Fruit fly (Drosophila melanogaster): ENCODE results near the gene Pez.
A peak's percentile ranks its signal among the peaks of the same experiment; 100 is the strongest.

Pez gene

DNA sequence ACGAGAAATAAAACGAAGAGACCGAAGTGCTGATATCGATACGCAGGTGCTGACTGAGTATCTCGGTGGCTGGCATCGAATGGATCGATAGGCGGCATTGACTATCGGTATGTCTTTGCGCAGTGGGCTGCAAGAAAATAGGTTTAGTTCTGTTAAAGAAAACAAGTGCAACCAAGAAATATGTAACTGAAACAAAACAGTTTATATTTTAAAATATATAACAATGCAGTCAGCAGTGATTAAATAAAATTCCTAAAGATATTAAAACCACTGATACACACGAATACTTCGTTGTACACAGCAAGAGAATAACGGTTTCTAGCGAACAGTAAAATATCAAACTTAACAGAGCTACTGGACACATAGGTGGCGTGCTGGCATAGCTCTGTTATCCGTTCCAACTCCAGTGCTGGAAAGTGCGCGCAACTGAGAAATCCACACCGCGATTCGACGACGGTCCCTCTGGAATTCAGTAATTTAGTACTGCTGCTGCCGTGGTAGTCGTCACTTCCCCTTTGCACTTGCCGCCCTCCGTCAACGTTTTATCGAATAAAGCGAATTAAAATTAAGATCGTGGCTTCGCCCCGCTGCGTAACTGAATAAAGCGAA is at the start of gene Pez, which contains the start of gene Cpr:
TSS of gene Pez (minus strand) at position 305 of the 609 bp plus-strand sequence.
TSS of gene Cpr (plus strand) at position 470 of the 609 bp plus-strand sequence.
- no peak for TF ChIP-seq noc (tag; optimal IDR thresholded peaks at IDR 0.05)

DNA sequence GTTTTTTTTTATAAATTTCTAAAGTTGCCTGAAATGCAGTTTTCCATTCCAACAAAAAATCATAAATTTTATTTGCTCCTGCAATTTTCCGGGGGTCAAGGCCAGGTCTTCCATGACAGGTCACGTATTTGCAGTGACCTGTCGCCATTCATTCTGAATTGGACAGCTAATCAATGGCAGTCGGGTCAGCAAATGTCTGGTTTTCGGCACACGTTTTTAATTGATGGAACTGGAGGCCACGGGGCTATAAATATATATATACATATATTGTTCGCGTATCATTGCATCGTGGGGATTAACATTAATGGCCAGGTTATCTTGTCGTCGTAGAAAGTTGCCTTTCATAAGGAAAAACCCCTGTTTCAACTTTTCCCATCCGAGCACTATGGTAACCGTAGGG is 48.6 kb upstream of the Pez start:
- no peak for TF ChIP-seq noc (tag; optimal IDR thresholded peaks at IDR 0.05)

DNA sequence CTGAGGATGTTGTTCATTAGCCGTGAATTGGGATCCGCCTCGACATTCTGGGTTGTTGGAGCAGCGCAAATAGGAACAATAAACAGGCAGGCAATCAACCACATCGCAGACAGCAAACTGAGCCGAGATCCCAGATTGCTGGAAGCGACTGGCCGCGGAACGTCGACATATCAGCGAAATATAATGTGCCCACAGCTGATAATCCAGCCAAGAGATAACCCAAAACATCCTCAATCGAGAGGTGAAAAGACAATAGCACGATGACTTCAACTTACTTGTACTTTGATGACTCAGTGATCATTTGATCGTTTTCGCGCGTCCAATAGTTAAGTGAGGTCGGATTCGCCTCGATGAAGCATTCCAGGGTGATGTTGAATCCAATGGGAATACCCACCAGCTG is 46.9 kb upstream of the Pez start, which contains the start of gene Nepl6:
TSS of gene Nepl6 (minus strand) at position 104 of the 400 bp plus-strand sequence.
- no peak for TF ChIP-seq noc (tag; optimal IDR thresholded peaks at IDR 0.05)

DNA sequence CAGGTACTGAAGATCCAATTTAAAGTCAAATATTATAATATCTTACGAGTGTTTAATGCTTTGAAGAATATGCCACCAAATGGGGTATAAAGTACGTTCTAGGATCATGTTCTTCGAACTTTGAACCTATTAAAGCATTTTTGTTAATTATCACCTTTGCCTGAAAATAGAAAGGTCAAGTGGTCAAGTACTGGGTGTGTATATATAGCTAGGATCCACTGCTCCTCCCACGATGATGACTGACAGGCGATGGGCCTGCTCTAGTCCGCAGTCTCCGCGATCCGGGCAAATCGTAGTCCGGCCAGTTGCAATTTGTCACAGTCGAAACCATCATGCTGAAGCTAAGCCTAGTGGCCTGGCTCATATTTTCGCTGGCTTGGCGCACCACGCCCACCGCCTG is 42.5 kb upstream of the Pez start, which contains the start of gene Nepl5:
TSS of gene Nepl5 (plus strand) at position 301 of the 400 bp plus-strand sequence.
- no peak for TF ChIP-seq noc (tag; optimal IDR thresholded peaks at IDR 0.05)

DNA sequence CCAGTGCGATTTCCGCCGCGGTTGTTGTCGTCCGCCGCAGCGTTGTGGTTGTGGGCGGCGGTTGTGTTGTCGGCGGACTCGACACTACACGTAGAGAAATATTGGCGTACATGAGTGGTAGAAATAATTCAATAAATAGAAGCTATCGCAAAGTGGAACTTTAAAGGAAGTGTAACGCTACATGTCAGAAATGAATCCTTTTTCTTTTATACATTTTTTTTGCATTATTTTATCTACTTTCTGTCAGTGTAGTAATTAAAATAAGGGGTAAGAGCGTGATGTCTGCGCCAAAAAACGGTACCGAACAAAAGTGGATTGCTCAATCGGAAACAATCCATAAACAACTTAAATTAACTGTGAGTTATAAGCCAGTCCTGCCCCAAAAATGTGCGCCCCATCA is 40.7 kb upstream of the Pez start:
- TF ChIP-seq noc (tag; optimal IDR thresholded peaks at IDR 0.05), result no peak

DNA sequence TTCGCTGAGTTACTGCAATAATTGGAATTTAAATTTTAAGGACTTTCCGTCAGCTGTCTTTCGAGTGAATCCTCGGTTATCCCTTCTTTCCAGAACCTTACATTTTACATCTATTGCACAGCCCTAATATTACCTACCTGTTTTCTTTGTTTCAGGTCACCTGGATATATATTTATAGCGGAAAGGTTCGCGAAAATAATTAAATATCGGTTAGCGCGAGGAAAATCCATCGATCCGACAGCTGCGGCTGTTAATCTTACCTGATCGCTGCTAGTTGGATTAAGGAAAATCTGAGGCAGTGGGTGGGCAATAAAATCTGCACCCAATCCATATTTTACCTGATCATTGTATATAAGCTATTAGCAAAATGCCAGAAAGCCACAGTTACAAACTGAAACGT is 34.7 kb upstream of the Pez start:
- no peak for TF ChIP-seq noc (tag; optimal IDR thresholded peaks at IDR 0.05)

DNA sequence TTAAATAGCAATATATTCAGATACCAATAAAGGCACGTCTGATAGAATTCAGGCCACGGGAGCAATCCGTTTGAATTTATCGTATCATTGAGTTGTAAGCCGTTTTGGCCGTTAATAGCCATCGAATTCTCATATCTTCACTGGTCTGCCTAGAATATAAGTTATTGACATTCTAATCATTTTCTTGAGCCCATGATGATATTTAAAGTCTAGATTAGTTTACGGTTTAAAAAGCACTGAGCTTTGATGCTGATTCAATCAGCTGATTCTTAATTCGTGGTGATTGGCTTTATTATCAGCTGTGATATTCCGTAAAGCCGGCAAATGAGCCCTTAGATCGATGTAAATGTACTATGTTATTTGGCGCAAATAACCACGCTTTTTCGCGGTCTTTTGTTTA is 33.6 kb upstream of the Pez start, which contains the start of gene slam:
TSS of gene slam (plus strand) at position 301 of the 400 bp plus-strand sequence.
- no peak for TF ChIP-seq noc (tag; optimal IDR thresholded peaks at IDR 0.05)

DNA sequence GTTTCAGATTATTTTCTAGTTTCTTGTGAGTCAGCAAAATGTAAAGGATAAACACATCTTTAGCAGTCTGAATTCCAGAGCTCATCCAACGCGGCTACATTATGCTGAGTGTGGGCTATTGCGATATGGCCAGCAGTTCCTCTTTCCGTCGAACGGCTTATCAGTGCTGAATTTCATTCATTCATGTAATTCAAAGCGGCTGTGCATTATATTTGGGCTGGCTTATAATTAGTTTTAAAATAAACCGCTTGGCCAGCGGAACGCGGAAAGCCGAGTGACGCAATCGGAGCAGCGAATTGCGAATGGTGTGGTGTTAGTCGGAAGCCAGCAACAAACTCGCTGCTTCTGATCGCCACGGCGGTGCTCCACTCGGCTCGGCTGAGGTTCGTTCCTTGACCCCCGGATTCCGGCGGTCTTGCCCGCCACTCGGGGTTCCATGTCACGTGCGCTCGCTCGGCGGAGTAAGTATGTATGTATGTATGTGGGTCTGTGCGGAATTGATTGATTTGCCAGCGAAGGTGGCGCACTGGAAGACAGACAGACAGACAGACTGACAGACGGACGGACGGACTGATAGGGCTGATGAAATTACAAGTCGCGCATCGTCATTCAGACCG is 32.7 kb upstream of the Pez start:
- TF ChIP-seq noc (tag; optimal IDR thresholded peaks at IDR 0.05), result no peak

DNA sequence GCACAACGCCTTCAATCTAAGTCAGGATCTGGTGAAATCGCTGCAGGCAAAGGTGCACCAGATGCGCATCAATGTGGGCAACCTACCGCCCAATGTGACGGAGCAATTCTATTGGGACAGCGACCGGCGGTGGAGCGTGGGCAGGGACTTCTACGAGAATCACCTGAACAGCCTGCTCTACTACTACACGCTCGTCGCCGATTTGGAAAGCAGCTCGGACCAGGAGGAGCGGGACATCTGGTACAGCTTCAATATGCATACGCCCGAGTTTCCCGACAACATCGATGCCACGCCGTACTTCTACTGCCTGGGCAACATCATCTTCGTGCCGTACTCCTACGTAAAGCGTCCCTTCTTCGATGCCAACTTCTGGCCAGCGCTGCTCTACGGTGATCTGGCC is 30.8 kb upstream of the Pez start:
- no peak for TF ChIP-seq noc (tag; optimal IDR thresholded peaks at IDR 0.05)

DNA sequence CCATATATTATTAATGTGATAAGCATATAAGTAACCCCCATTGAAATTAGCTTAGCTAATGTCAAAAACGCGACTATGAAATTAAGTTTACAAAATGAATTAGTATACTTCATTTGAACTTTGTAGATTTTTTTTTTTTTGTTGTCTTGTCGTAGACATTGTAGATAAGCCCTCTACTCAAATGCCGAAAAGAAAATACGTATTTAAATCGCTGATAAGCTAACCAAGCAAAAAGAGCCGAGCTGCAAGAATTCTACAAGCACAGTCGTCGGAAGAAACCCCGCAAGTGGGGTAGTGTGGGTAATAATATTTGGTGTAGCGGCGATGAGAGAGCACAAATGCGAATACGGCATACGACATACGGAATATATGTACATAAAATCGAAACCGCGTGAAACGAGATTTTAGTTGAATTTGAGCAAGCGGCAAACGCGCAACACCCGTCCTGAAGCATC is 29.0 kb upstream of the Pez start, which contains the start of gene Nepl4:
TSS of gene Nepl4 (plus strand) at position 405 of the 455 bp plus-strand sequence.
- peak; percentile 82 for TF ChIP-seq noc (tag; optimal IDR thresholded peaks at IDR 0.05)

DNA sequence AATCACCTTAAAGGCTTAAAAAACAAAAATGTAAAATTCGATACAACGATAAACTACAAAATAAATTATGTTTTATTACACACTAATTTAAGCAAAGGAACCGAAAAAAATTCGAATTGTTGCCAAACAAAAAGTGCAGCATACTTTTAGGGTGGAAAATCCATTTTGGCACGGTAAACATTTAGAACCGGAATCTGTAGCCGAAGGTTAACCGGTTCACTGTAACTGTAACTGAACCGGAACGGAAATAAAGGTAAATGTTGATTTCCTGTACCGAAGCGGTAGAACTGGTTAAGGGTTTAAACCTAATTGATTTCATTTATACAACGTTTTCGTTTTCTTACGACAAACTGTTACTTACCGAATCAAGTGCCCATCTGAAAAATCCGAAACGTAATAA is 28.5 kb upstream of the Pez start:
- TF ChIP-seq noc (tag; optimal IDR thresholded peaks at IDR 0.05), result no peak

DNA sequence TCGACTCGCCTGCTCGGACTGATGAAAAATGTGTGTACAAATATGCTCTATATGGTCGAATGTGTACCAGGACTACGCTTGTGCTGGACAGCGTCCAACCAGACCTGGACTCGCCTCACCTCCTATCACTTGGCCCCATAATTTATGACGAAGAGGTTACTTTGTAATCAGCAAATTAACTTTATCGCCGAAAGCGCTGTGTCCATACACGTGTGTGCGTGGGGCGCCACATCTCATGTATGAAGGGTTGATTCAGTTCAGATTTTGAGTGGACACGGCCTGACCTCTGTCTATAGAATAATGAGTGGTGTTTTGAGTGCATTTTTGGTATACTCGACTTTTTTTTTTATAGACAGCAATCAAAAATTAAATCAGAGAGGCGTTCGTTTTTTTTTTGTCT is 21.6 kb upstream of the Pez start:
- TF ChIP-seq noc (tag; optimal IDR thresholded peaks at IDR 0.05), result no peak

DNA sequence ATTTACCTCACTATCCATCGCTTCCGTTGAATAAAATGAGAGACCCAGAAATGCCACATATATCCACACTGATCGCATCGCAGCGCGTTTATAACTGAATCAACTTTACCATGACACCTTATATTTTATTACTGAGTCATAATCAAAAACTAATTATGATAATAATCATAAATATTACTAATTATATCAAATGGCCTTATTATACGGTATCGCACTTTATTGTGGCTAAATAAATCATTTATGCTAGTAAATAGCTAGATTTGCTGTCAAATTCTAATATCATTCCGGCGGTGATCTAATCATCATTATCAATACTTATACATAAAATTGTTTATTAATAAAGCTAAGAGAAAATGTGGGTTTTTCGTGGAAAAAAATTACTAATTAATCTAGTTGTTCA is 19.7 kb upstream of the Pez start, which contains the start of gene CG9500:
TSS of gene CG9500 (minus strand) at position 101 of the 400 bp plus-strand sequence.
- TF ChIP-seq noc (tag; optimal IDR thresholded peaks at IDR 0.05), result no peak

DNA sequence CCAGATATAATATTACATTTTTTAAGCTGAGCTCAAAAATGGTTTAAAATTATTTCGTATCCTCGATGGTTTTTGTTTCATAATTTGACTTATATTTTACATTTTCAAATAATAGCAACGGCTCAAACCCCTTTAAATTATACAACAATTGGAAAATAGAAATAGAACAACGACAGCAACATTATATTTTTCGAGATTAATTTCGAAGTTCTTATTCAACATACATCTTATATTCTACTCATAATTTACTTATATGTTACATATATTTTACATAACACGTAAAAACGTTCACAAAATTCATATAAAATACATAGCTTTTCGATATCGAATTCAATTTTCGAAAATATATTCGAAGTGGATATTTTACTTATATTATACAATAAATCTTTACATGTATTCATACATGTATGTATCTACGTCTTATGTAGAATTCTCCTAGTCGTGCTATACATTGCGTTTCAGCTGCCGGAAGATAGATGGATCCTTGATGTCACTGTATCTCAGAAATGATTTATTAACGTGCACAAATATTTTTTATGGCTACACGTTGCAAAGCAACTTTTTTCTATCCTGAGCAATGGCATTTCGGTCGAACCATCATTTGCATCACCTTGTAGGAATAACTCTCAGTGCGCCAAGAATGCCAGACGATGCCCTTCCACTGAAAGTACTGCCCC is 18.4 kb upstream of the Pez start:
- TF ChIP-seq noc (tag; optimal IDR thresholded peaks at IDR 0.05), result no peak

DNA sequence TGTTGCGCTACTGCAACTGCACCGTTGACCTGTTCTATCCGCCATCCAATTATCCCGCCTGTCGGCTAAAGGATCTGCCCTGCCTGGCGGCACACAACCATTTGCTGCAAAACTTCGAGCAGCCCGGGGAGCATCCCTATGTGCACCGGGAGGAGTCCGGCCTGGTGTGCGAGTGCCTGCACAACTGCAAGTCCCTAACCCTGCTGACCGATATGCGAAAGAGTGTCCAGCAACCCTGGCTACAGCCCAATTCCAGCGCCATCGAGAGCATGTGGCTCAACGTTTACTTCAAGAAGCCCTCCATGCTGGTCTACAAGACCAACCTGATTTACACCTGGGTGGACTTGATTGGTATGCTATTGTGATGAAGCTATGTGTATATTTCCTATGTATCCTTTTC is 17.7 kb upstream of the Pez start:
- TF ChIP-seq noc (tag; optimal IDR thresholded peaks at IDR 0.05), result no peak

DNA sequence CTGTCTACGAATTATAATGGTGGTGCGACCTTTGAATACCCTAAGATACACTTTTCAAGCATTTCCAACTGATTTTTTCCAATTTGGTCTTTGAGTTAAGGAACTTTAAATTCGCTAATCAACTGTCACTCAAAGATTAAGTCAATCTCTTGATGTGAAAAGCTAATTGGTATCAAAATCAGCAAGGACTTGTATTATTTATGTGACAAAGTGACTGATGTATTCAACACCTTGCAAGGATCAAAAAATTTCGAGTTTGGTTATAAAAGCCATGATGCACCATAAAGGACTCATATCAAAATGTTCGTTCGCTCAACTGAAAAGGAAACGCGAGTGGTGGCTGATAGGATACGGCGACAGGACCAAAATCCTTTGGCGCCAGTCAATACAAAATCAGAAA is 16.2 kb upstream of the Pez start, which contains the start of gene ppk14:
TSS of gene ppk14 (plus strand) at position 301 of the 400 bp plus-strand sequence.
- TF ChIP-seq noc (tag; optimal IDR thresholded peaks at IDR 0.05), result no peak

Measured in whole organism, larva.